Fruit fly (Drosophila melanogaster) S2 (cell line): Measurements from ENCODE around the gene Cyp12a5.

ENCODE experiments used
- CG8478 ChIP-seq: fragments of >200 bp; optimal IDR thresholded peaks from 2 replicates; lab custom pipeline; 2018
- CTCF ChIP-seq, 2 experiments: fragments of >200 bp; optimal IDR thresholded peaks; 2 replicates each; lab custom pipeline; 2018

- TF ChIP-seq CG8478 (lab: Kevin White, UChicago) (no peak), CTCF (optimal IDR thresholded peaks at IDR 0.05; lab: Kevin White, UChicago) (peak in 1 of 2 experiments; percentile 2)
These were observed 38.4 kb upstream of the Cyp12a5 start, which contains the start of gene cdi for dm6 chr3R:19094039-19094438.
